Fruit fly (Drosophila melanogaster): ENCODE measurements around the gene CG18417.

The CG18417 gene

dm6 chr3L:7359827-7360323 is 40.0 kb upstream of the CG18417 start, which contains the start of gene pst (continued):
- no peak for TF ChIP-seq CG17912 (GFP tag; optimal IDR thresholded peaks at IDR 0.05)
- TF ChIP-seq CG7987 (GFP tag; optimal IDR thresholded peaks at IDR 0.05), result peak; percentile 10
- no peak for TF ChIP-seq NfI (GFP tag; optimal IDR thresholded peaks at IDR 0.05)
- no peak for TF ChIP-seq Mrtf (GFP tag; IDR thresholded peaks at IDR 0.05)
- TF ChIP-seq kay (GFP tag; optimal IDR thresholded peaks at IDR 0.05), result no peak
- no peak for TF ChIP-seq CG30431 (GFP tag; optimal IDR thresholded peaks at IDR 0.05)
- TF ChIP-seq CG6765 (GFP tag; optimal IDR thresholded peaks at IDR 0.05), result peak; percentile 23
- peak; percentile 37 for TF ChIP-seq CG10274 (GFP tag; optimal IDR thresholded peaks at IDR 0.05)
- no peak for TF ChIP-seq CG15011 (GFP tag; optimal IDR thresholded peaks at IDR 0.05)
- no peak; the same call in 1 of the 2 replicates for TF ChIP-seq ato (GFP tag; IDR thresholded peaks at IDR 0.05; ENCODE audit: partially characterized antibody)
- no peak for TF ChIP-seq esg (GFP tag; conservative IDR thresholded peaks at IDR 0.05)
- TF ChIP-seq vnd (GFP tag; IDR thresholded peaks at IDR 0.05; ENCODE audit: partially characterized antibody), result no peak
- peak; percentile 53; the same call in 2 of the 4 replicates for TF ChIP-seq chinmo (GFP tag; IDR thresholded peaks at IDR 0.05; ENCODE audit: partially characterized antibody)
- TF ChIP-seq CG10147 (GFP tag; optimal IDR thresholded peaks at IDR 0.05), result no peak
- no peak for TF ChIP-seq bsh (GFP tag; optimal IDR thresholded peaks at IDR 0.05)
- TF ChIP-seq CG13123 (GFP tag; optimal IDR thresholded peaks at IDR 0.05), result no peak
- TF ChIP-seq Pdp1 (GFP tag; optimal IDR thresholded peaks at IDR 0.05), result no peak
- TF ChIP-seq CG33557 (GFP tag; optimal IDR thresholded peaks at IDR 0.05), result no peak
- no peak for TF ChIP-seq CG12942 (GFP tag; optimal IDR thresholded peaks at IDR 0.05)
- TF ChIP-seq CG18599 (GFP tag; optimal IDR thresholded peaks at IDR 0.05), result no peak
- TF ChIP-seq CG12299 (tag; optimal IDR thresholded peaks at IDR 0.05), result no peak
- TF ChIP-seq Sox100B (GFP tag; optimal IDR thresholded peaks at IDR 0.05), result no peak
- no peak for TF ChIP-seq Hr3 (GFP tag; optimal IDR thresholded peaks at IDR 0.05)
- no peak for TF ChIP-seq ems (GFP tag; optimal IDR thresholded peaks at IDR 0.05)
- no peak for TF ChIP-seq CG10959 (GFP tag; IDR thresholded peaks at IDR 0.05)
- no peak for TF ChIP-seq dpn (GFP tag; optimal IDR thresholded peaks at IDR 0.05)
- TF ChIP-seq CG4820 (GFP tag; optimal IDR thresholded peaks at IDR 0.05), result no peak
- TF ChIP-seq slp2 (GFP tag; optimal IDR thresholded peaks at IDR 0.05), result no peak
- TF ChIP-seq CG7372 (GFP tag; IDR thresholded peaks at IDR 0.05), result no peak
- no peak for TF ChIP-seq peb (GFP tag; IDR thresholded peaks at IDR 0.05)
- peak; percentile 60 for TF ChIP-seq HmgD (GFP tag; optimal IDR thresholded peaks at IDR 0.05)
- TF ChIP-seq tin (GFP tag; optimal IDR thresholded peaks at IDR 0.05), result no peak
- peak; percentile 64 for TF ChIP-seq exex (tag; optimal IDR thresholded peaks at IDR 0.05)
- no peak for TF ChIP-seq CG3163 (GFP tag; optimal IDR thresholded peaks at IDR 0.05)
- peak; percentile 96 for TF ChIP-seq CG12155 (GFP tag; optimal IDR thresholded peaks at IDR 0.05)
- no peak for TF ChIP-seq croc (GFP tag; conservative IDR thresholded peaks at IDR 0.05)
- no peak for TF ChIP-seq Camta (GFP tag; optimal IDR thresholded peaks at IDR 0.05)
- no peak for TF ChIP-seq ttk (GFP tag; IDR thresholded peaks at IDR 0.05)
- TF ChIP-seq CG3995 (GFP tag; optimal IDR thresholded peaks at IDR 0.05), result no peak
- no peak for TF ChIP-seq CG15479 (GFP tag; optimal IDR thresholded peaks at IDR 0.05)
- no peak for TF ChIP-seq CG6854 (GFP tag; optimal IDR thresholded peaks at IDR 0.05)
- no peak for TF ChIP-seq CG9797 (GFP tag; optimal IDR thresholded peaks at IDR 0.05)
- TF ChIP-seq nau (GFP tag; optimal IDR thresholded peaks at IDR 0.05), result no peak
- no peak for TF ChIP-seq CG2712 (tag; optimal IDR thresholded peaks at IDR 0.05)
- no peak for TF ChIP-seq Lim3 (GFP tag; IDR thresholded peaks at IDR 0.05)
- TF ChIP-seq Ptx1 (GFP tag; IDR thresholded peaks at IDR 0.05), result no peak
- TF ChIP-seq CG12219 (GFP tag; optimal IDR thresholded peaks at IDR 0.05), result peak; percentile 7
- peak; percentile 74 for TF ChIP-seq CG12769 (tag; optimal IDR thresholded peaks at IDR 0.05)
- TF ChIP-seq Vsx1 (GFP tag; optimal IDR thresholded peaks at IDR 0.05), result peak; percentile 64
- TF ChIP-seq fd96Cb (tag; optimal IDR thresholded peaks at IDR 0.05), result no peak
- no peak for TF ChIP-seq row (GFP tag; IDR thresholded peaks at IDR 0.05)

Measured in whole organism, embryonic.